Worm (Caenorhabditis elegans) whole organism, early embryonic: ENCODE results near the gene gcy-34.

Experiments used
- ama-1 ChIP-seq: fragments of 150-350 bp; optimal IDR thresholded peaks from 2 replicates; lab custom pipeline; 2014
- flt-1 ChIP-seq: fragments of 200-800 bp; sonication (Bioruptor generic); IDR thresholded peaks from 2 replicates; pipeline ENCODE4 v1.3.6; 2022; ENCODE audit warnings: missing genetic modification characterization, missing compliant biosample characterization
- tra-4 ChIP-seq: sonication (generic microtip); optimal IDR thresholded peaks from 2 replicates; lab custom pipeline; 2017; ENCODE audit warnings: missing genetic modification characterization, missing compliant biosample characterization

- TF ChIP-seq tra-4 (tag; lab: Kevin White, UChicago) (no peak), flt-1 (GFP tag; lab: Robert Waterston, UW) (no peak), ama-1 (lab: Kevin White, UChicago) (no peak)
Observed at ce11 chrV:13406032-13406431, 20.3 kb upstream of the gcy-34 start, which contains the start of gene cutl-1.
